Fruit fly (Drosophila melanogaster): Measurements from ENCODE around the gene Tbc1d15-17.

DNA sequence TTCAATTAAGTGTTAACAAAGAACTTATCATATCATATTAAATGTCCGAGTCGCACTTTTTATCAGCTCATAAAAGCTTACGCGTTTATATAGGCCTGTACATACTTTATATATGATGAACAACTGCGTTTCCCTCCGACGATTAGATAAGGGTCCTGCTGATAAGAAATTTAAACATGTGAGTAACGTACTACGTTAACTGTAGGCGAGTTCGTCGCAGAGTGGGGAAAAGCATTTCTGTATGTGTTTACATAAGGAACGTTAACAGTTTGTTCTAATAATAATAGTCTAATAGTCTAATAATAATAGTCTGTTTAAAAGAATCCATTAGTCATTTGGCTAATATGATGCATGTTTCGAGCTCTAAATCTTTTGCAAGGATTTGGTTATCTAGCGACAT lies 36.6 kb upstream of the Tbc1d15-17 start:
- TF ChIP-seq lola (GFP tag; optimal IDR thresholded peaks at IDR 0.05): no peak
- TF ChIP-seq rgr (GFP tag; optimal IDR thresholded peaks at IDR 0.05): no peak
- no peak for TF ChIP-seq Mio (GFP tag; optimal IDR thresholded peaks at IDR 0.05)
- no peak for TF ChIP-seq dl (GFP tag; optimal IDR thresholded peaks at IDR 0.05; ENCODE audit: insufficient read depth in 1 of 2, partially characterized antibody in 2 of 2)
- no peak for TF ChIP-seq Hr78 (GFP tag; optimal IDR thresholded peaks at IDR 0.05)
- no peak for TF ChIP-seq h (GFP tag; optimal IDR thresholded peaks at IDR 0.05)
- no peak for TF ChIP-seq foxo (GFP tag; optimal IDR thresholded peaks at IDR 0.05)
- TF ChIP-seq GATAd (GFP tag; optimal IDR thresholded peaks at IDR 0.05): no peak
- no peak for TF ChIP-seq HLH106 (tag; optimal IDR thresholded peaks at IDR 0.05)
- TF ChIP-seq Sp1 (GFP tag; optimal IDR thresholded peaks at IDR 0.05): no peak
